Worm (Caenorhabditis elegans): ENCODE results near the gene wht-8.

DNA sequence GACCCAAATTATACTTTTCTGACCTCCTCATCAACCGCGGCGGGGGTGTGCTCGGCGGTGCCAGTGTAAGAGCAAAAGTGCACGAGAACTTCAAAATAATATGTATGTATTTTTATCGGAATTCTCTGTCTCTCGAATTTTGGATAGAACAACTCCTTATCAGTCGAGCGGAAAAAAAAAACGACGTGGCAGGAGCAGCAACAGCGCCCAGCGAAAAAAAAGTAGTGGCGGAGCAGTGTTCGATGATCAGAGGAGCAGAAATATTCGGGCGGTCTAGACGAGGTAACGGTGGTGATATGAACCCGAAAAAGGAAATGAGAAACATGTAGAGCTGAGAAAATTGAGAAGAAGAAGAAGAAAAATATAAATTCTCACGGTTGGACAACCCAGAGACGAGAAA, 25.3 kb upstream of the wht-8 start:
- TF ChIP-seq flt-1 (GFP tag; IDR thresholded peaks at IDR 0.05) (no peak), hmbx-1 (tag; optimal IDR thresholded peaks at IDR 0.05) (no peak), F13C5.2 (tag; optimal IDR thresholded peaks at IDR 0.05) (no peak), aly-1 (tag; optimal IDR thresholded peaks at IDR 0.05) (no peak), ama-1 (optimal IDR thresholded peaks at IDR 0.05) (no peak)

Data from whole organism, early embryonic.